Worm (Caenorhabditis elegans) whole organism, mixed stage, embryonic: ENCODE data around the gene M04G7.5.

ENCODE experiments used
- M03D4.4 ChIP-seq: sonication (generic microtip); optimal IDR thresholded peaks from 2 replicates; lab custom pipeline; 2017; ENCODE audit warnings: mild to moderate bottlenecking, missing genetic modification characterization, missing compliant biosample characterization
- bed-3 ChIP-seq: fragments of 200-800 bp; sonication (Bioruptor generic); optimal IDR thresholded peaks from 3 replicates; lab custom pipeline; 2018; ENCODE audit warnings: mild to moderate bottlenecking, missing genetic modification characterization, moderate library complexity, missing compliant biosample characterization
- blmp-1 ChIP-seq: fragments of 150-350 bp; optimal IDR thresholded peaks from 2 replicates; lab custom pipeline; 2014; ENCODE audit warnings: missing biosample characterization, missing genetic modification characterization
- ceh-39 ChIP-seq: fragments of 150-350 bp; optimal IDR thresholded peaks from 2 replicates; lab custom pipeline; 2014; ENCODE audit warnings: missing biosample characterization, missing genetic modification characterization
- ceh-43 ChIP-seq: fragments of 200-800 bp; sonication (Bioruptor generic); optimal IDR thresholded peaks from 2 replicates; lab custom pipeline; 2018; ENCODE audit warnings: mild to moderate bottlenecking, missing genetic modification characterization, moderate library complexity, missing compliant biosample characterization
- ceh-83 ChIP-seq: fragments of 200-800 bp; sonication (Bioruptor generic); optimal IDR thresholded peaks from 2 replicates; lab custom pipeline; 2018; ENCODE audit warnings: mild to moderate bottlenecking, missing genetic modification characterization, missing compliant biosample characterization
- ces-1 ChIP-seq: fragments of 150-350 bp; optimal IDR thresholded peaks from 2 replicates; lab custom pipeline; 2014; ENCODE audit warnings: missing biosample characterization, missing genetic modification reagents, missing genetic modification characterization
- cnd-1 ChIP-seq: fragments of 200-800 bp; sonication (Bioruptor generic); optimal IDR thresholded peaks from 2 replicates; lab custom pipeline; 2018; ENCODE audit warnings: mild to moderate bottlenecking, missing genetic modification characterization, missing compliant biosample characterization
- drap-1 ChIP-seq: fragments of 200-800 bp; sonication (Bioruptor generic); optimal IDR thresholded peaks from 3 replicates; lab custom pipeline; 2018; ENCODE audit warnings: mild to moderate bottlenecking, missing genetic modification characterization, missing compliant biosample characterization
- elt-1 ChIP-seq: sonication (generic microtip); optimal IDR thresholded peaks from 2 replicates; lab custom pipeline; 2017; ENCODE audit warnings: missing genetic modification characterization, mild to moderate bottlenecking, missing compliant biosample characterization, antibody characterized with exemption, moderate library complexity, borderline replicate concordance; ENCODE audit not compliant: insufficient read depth
- elt-3 ChIP-seq: fragments of 150-350 bp; optimal IDR thresholded peaks from 2 replicates; lab custom pipeline; 2014; ENCODE audit warnings: missing biosample characterization, missing genetic modification characterization
- flh-1 ChIP-seq: fragments of 200-800 bp; sonication (Bioruptor generic); optimal IDR thresholded peaks from 2 replicates; lab custom pipeline; 2018; ENCODE audit warnings: mild to moderate bottlenecking, missing genetic modification characterization, moderate library complexity, missing compliant biosample characterization
- hlh-1 ChIP-seq: fragments of 150-350 bp; optimal IDR thresholded peaks from 2 replicates; lab custom pipeline; 2014; ENCODE audit warnings: missing biosample characterization, missing genetic modification reagents, missing genetic modification characterization
- lin-13 ChIP-seq: fragments of 150-350 bp; optimal IDR thresholded peaks from 2 replicates; lab custom pipeline; 2014; ENCODE audit warnings: missing biosample characterization, missing genetic modification characterization
- lin-32 ChIP-seq: fragments of 200-800 bp; sonication (Bioruptor generic); optimal IDR thresholded peaks from 2 replicates; lab custom pipeline; 2018; ENCODE audit warnings: mild to moderate bottlenecking, missing genetic modification characterization, missing compliant biosample characterization
- lsy-2 ChIP-seq: fragments of 150-350 bp; optimal IDR thresholded peaks from 2 replicates; lab custom pipeline; 2014; ENCODE audit warnings: missing biosample characterization, missing genetic modification characterization
- mep-1 ChIP-seq: fragments of 150-350 bp; optimal IDR thresholded peaks from 2 replicates; lab custom pipeline; 2017; ENCODE audit warnings: missing biosample characterization, missing genetic modification reagents, missing genetic modification characterization, inconsistent platforms
- mls-2 ChIP-seq: sonication (generic microtip); optimal IDR thresholded peaks from 2 replicates; lab custom pipeline; 2016; ENCODE audit warnings: mild to moderate bottlenecking, missing genetic modification characterization, moderate library complexity, missing compliant biosample characterization
- nhr-12 ChIP-seq: fragments of 150-350 bp; optimal IDR thresholded peaks from 2 replicates; lab custom pipeline; 2014; ENCODE audit warnings: missing biosample characterization, missing genetic modification characterization
- nhr-2 ChIP-seq: fragments of 150-350 bp; optimal IDR thresholded peaks from 2 replicates; lab custom pipeline; 2014; ENCODE audit warnings: missing biosample characterization, missing genetic modification characterization
- nhr-237 ChIP-seq: fragments of 150-350 bp; optimal IDR thresholded peaks from 2 replicates; lab custom pipeline; 2014; ENCODE audit warnings: missing biosample characterization, missing genetic modification characterization
- nhr-28 ChIP-seq: fragments of 150-350 bp; optimal IDR thresholded peaks from 2 replicates; lab custom pipeline; 2014; ENCODE audit warnings: missing biosample characterization, missing genetic modification characterization
- nhr-76 ChIP-seq: sonication (generic microtip); optimal IDR thresholded peaks from 2 replicates; lab custom pipeline; 2017; ENCODE audit warnings: missing biosample characterization, missing genetic modification characterization
- sem-2 ChIP-seq: fragments of 200-800 bp; sonication (Bioruptor generic); optimal IDR thresholded peaks from 2 replicates; lab custom pipeline; 2018; ENCODE audit warnings: mild to moderate bottlenecking, missing genetic modification characterization, missing compliant biosample characterization
- snpc-4 ChIP-seq: fragments of 150-350 bp; optimal IDR thresholded peaks from 2 replicates; lab custom pipeline; 2014; ENCODE audit warnings: missing biosample characterization, missing genetic modification characterization
- sptf-1 ChIP-seq: sonication (generic microtip); optimal IDR thresholded peaks from 2 replicates; lab custom pipeline; 2017; ENCODE audit warnings: mild to moderate bottlenecking, missing genetic modification characterization, moderate library complexity, missing compliant biosample characterization
- tbx-8 ChIP-seq: fragments of 200-800 bp; sonication (Bioruptor generic); optimal IDR thresholded peaks from 2 replicates; lab custom pipeline; 2018; ENCODE audit warnings: mild to moderate bottlenecking, missing genetic modification characterization, moderate library complexity, missing compliant biosample characterization
- unc-120 ChIP-seq: sonication (generic microtip); optimal IDR thresholded peaks from 2 replicates; lab custom pipeline; 2017; ENCODE audit warnings: missing genetic modification characterization, missing compliant biosample characterization; ENCODE audit not compliant: poor library complexity, severe bottlenecking
- unc-39 ChIP-seq: fragments of 150-350 bp; optimal IDR thresholded peaks from 2 replicates; lab custom pipeline; 2014; ENCODE audit warnings: missing biosample characterization, missing genetic modification characterization
- unc-62 ChIP-seq: fragments of 150-350 bp; optimal IDR thresholded peaks from 2 replicates; lab custom pipeline; 2014; ENCODE audit warnings: missing biosample characterization, missing genetic modification reagents, missing genetic modification characterization
- zip-8 ChIP-seq: fragments of 150-350 bp; optimal IDR thresholded peaks from 2 replicates; lab custom pipeline; 2014; ENCODE audit warnings: missing biosample characterization, missing genetic modification characterization
- ztf-11 ChIP-seq: fragments of 150-350 bp; optimal IDR thresholded peaks from 2 replicates; lab custom pipeline; 2014; ENCODE audit warnings: missing biosample characterization, missing genetic modification characterization

The M04G7.5 gene

DNA sequence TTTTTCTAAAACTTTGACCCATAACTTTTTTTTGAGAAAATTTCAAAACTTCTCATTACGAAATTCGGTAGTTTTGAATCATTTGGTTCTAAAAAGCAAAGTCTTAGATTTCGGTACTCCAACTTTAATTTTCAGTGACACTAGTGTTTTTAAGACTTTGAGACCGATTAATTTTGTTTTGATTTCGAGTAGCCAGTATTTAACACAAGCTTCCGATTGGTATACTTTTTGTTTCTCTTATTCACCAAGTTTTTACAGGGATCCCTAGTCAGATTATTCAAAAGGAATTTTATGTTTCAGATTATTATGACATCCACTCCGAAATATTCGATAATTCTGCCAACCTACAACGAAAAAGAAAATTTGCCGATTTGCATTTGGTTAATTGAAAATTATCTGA is 9.5 kb upstream of the M04G7.5 start, which contains the start of gene dpm-1:
TSS of gene dpm-1 (plus strand) at position 301 of the 400 bp plus-strand sequence.
- no peak for TF ChIP-seq sem-2 (GFP tag; lab: Kevin White, UChicago)
- TF ChIP-seq snpc-4 (tag; lab: Kevin White, UChicago) = no peak

DNA sequence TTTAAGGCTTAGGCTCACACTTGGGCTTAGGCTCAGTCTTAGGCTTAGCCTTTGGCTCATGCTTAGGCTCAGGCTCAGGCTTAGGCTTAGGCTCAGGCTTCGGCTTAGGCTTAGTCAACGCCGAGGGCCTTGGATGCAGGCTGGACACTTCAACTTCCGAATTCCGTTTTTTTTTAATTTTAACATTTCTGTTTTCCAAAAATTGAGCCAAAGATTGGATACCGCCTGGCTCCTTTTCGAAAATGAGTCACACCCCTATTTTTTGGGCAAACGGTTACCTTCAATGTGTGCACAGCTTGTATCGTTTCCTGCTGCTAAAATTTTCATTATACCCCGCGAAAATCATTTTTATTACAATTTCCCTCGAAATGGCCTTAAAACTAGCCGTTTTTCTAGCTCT is 611 bp downstream of the M04G7.5 start, which contains the start of gene M04G7.1:
TSS of gene M04G7.1 (plus strand) at position 301 of the 400 bp plus-strand sequence.
- TF ChIP-seq ceh-39 = no peak
- no peak for TF ChIP-seq elt-3 (tag; lab: Kevin White, UChicago)
- no peak for TF ChIP-seq nhr-2 (tag; lab: Kevin White, UChicago)

DNA sequence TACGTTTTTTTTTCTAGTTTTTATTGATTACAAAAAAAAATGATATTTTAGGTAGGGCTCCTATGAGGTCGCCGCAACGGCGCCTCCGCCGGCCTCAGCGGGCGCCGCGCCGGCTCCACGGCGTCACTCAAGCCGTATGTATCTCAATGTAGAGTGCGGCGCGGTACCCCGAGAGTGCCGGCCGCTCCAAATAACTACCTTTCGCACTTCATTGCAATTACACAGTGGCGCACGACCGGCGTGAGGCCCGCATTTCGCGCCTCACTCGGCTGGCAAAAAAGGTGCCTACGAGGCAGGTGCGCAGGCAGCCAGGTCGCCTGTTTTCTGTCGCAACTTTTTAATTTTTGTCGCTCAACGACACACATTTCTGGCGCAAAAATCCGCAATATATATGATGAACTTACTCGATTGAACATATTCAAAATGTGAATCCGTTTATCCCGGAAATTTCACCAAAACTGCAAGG is 5.8 kb downstream of the M04G7.5 start, which contains the start of gene M04G7.2:
TSS of gene M04G7.2 (minus strand) at position 416 of the 466 bp plus-strand sequence.
- TF ChIP-seq M03D4.4 = no peak
- TF ChIP-seq snpc-4 (tag; lab: Kevin White, UChicago) = no peak
- no peak for TF ChIP-seq drap-1 (GFP tag; lab: Kevin White, UChicago)
- no peak for TF ChIP-seq bed-3
- no peak for TF ChIP-seq mls-2 (tag; lab: Kevin White, UChicago)
- no peak for TF ChIP-seq blmp-1 (tag; lab: Kevin White, UChicago)
- TF ChIP-seq lin-32 (GFP tag; lab: Kevin White, UChicago) = no peak
- no peak for TF ChIP-seq mep-1 (tag; lab: Kevin White, UChicago)
- TF ChIP-seq sptf-1 = no peak
- TF ChIP-seq nhr-76 (tag; lab: Kevin White, UChicago) = no peak

DNA sequence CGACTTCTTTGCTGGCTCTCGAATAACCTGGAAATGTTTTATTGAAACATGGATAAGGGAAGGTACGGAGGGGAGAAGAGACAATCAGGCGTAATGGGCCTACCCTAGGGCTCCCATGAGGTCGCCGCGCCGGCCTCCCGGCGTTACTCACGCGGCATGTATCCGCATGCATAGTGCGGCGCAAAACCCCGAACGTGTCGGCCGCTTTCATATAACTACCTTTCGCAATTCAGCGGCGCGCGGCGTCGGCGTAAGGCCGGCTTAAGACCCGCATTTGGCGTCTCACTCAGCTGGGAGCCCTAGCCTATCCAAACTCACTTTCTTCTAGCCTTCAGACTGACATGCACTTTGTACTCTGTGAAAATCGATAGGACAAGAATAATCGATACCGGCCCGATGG is 7.2 kb downstream of the M04G7.5 start:
- no peak for TF ChIP-seq nhr-12 (tag; lab: Kevin White, UChicago)
- TF ChIP-seq, all 35 proteins: peak for 0

DNA sequence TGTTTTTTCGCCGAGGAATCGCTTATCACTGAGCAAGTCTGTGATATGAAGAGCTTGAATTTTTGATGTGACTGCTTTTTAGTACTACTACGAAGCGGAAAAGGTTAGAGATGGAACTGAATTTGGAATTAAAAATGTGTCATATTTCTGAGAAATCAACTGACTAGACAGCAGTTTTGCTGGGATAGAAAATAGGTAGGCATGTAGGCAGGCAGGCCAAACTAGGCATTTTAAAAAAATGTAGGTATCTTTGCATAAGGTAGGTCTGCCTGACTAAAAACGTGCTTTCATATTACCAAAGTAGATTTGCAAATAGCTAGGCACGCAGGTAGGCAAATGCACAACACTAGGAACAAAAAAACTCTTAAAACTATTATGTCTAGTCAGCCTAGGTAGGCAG is 11.7 kb downstream of the M04G7.5 start:
- TF ChIP-seq mep-1 (tag; lab: Kevin White, UChicago) (no peak), nhr-237 (no peak), ces-1 (GFP tag; lab: Kevin White, UChicago) (no peak), nhr-2 (tag; lab: Kevin White, UChicago) (no peak), lin-13 (tag; lab: Kevin White, UChicago) (no peak), tbx-8 (GFP tag; lab: Kevin White, UChicago) (no peak), unc-120 (no peak), sptf-1 (no peak), ceh-83 (no peak), drap-1 (GFP tag; lab: Kevin White, UChicago) (no peak), ceh-43 (GFP tag; lab: Kevin White, UChicago) (no peak)

DNA sequence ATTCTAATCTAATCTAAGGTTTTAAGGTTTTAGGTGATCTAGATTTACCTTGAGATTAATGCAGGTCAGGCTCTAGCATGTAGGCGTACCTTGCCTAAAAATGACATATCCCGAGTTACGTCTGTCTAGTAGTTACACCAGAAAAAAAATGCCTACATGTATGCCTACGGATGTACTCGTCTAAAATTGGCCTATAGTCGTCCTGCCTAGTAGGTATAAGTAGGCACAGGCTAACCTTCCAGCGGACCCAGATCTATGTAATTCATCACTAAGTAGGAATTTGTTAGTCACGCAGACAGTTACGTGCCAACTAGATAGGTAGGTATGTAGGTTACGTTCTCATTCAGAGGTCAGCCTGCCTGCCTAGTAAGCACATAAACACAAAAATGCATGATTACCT is 12.4 kb downstream of the M04G7.5 start:
- TF ChIP-seq zip-8 (tag; lab: Kevin White, UChicago) = no peak
- no peak for TF ChIP-seq ceh-39
- no peak for TF ChIP-seq flh-1
- no peak for TF ChIP-seq nhr-28 (tag; lab: Kevin White, UChicago)
- no peak for TF ChIP-seq cnd-1
- TF ChIP-seq M03D4.4 = no peak

DNA sequence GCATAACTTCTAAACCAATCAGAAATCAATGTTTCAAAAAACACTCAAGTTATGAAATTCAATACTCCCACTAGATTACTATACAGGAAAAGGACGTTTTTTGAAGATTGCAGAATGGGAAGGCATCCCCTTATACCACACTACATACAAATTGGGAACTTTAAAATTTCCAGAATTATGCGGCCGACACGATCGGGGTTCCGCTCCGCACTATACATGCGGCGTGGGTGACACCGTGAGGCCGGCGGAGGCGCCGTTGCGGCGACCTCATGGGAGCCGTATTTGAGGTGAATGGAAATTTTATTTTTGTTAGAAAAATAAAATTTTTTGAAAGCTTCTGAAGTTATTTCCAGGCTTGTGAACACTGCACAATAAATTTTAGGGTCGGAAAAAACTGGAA is 13.4 kb downstream of the M04G7.5 start:
- TF ChIP-seq sptf-1 (no peak), hlh-1 (tag; lab: Kevin White, UChicago) (no peak)
- TF ChIP-seq, all 35 proteins: peak for 0

DNA sequence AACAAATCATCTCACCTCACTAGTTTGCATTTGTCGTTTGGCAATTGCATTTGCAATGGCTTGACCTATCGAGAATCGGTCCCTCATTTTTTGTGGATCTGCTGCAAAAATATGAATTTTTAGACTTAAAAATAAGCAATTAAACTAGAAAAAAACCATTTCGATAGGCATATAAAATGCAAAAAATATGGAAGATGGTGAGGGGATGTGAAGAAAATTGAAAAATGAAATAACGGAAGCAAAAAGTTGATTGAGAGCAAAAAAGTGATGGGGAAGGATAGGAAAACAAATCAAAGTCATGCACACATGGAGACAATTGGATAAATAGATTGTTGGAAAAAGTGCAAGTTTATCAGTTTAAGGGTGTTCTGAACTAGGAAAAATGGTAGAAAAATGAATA is 26.2 kb downstream of the M04G7.5 start, which contains the start of gene npr-37:
TSS of gene npr-37 (minus strand) at position 101 of the 400 bp plus-strand sequence.
- TF ChIP-seq nhr-28 (tag; lab: Kevin White, UChicago) (no peak), ceh-43 (GFP tag; lab: Kevin White, UChicago) (no peak), bed-3 (no peak), cnd-1 (no peak), ztf-11 (tag; lab: Kevin White, UChicago) (no peak), unc-62 (GFP tag; lab: Kevin White, UChicago) (no peak), elt-3 (tag; lab: Kevin White, UChicago) (no peak), mls-2 (tag; lab: Kevin White, UChicago) (no peak), hlh-1 (tag; lab: Kevin White, UChicago) (no peak), sem-2 (GFP tag; lab: Kevin White, UChicago) (no peak), elt-1 (tag; lab: Kevin White, UChicago) (no peak), mep-1 (tag; lab: Kevin White, UChicago) (no peak), lsy-2 (tag; lab: Kevin White, UChicago) (no peak), drap-1 (GFP tag; lab: Kevin White, UChicago) (no peak), unc-39 (tag; lab: Kevin White, UChicago) (no peak), nhr-2 (tag; lab: Kevin White, UChicago) (no peak), ceh-83 (no peak), sptf-1 (no peak)
- TF ChIP-seq, all 35 proteins: peak for 0
